Fruit fly (Drosophila melanogaster): ENCODE results near the gene CG42590.

DNA sequence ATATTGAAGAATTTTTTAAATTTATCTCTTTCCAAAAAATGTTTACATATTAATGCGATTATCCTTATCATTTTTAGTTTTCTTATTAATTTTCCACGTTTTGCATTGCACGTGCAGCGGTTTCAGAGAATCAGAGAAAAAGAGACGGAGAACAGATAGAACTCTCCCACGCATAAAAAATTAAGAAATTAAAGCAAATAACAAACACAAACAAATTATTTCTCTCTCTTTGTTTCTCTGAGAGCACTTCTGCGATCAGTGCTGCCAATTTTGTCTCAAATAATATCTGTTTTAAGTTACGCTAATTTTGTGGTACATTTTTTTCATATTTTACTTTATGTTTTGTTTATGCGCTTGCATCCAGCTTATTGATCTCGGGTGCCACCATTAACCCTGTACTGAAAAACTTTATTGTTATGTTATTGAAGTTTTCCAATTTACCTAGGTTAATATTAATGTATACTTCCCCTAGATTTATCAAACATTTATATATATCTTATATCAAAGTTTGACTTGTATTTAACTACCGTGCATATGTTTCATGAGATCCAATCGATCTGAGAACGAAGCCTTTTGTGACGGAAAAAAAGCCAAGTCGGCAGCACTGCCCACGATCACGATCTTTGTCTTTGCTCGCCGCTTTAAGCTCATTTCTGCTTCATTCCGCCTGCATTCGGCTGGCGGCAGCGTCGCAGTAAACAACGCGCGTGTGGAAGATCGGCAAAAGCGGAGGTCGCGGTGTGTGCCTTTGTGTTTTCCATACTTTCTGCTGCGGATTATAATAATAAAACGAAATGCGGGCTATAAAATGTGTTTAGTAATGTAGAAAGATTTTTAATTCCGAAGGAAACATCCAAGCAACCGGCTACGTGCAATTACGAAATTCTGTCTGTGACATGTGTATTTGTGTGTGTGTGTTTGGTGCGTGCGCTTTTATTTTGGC lies 5.6 kb downstream of the CG42590 start, which contains the start of gene Sarm:
- TF ChIP-seq rn (GFP tag; IDR thresholded peaks at IDR 0.05): no peak
- TF ChIP-seq CG15710 (tag; optimal IDR thresholded peaks at IDR 0.05): peak; percentile 59
- no peak for TF ChIP-seq fd96Ca (GFP tag; IDR thresholded peaks at IDR 0.05)
- TF ChIP-seq CG13204 (GFP tag; optimal IDR thresholded peaks at IDR 0.05): peak; percentile 36
- TF ChIP-seq CG14655 (GFP tag; optimal IDR thresholded peaks at IDR 0.05): peak; percentile 76
- TF ChIP-seq EcR (GFP tag; optimal IDR thresholded peaks at IDR 0.05): peak; percentile 47
- TF ChIP-seq Pif1A (GFP tag; optimal IDR thresholded peaks at IDR 0.05): no peak
- no peak; the same call in none of the 2 replicates for TF ChIP-seq Ets98B (GFP tag; IDR thresholded peaks at IDR 0.05)
- peak; percentile 52; the same call in 1 of the 3 replicates for TF ChIP-seq CG4496 (GFP tag; IDR thresholded peaks at IDR 0.05)
- peak; percentile 52 for TF ChIP-seq CG8301 (tag; optimal IDR thresholded peaks at IDR 0.05)
- TF ChIP-seq CG9948 (tag; optimal IDR thresholded peaks at IDR 0.05): peak; percentile 35
